Fruit fly (Drosophila melanogaster) whole organism, embryonic: ENCODE results near the gene rk.

Source experiments
- Antp ChIP-seq: fragments of 200-800 bp; sonication (Bioruptor generic); optimal IDR thresholded peaks from 3 replicates; lab custom pipeline; 2016; ENCODE audit warnings: missing biosample characterization, missing genetic modification characterization
- B-H1 ChIP-seq: fragments of 200-800 bp; sonication (Bioruptor generic); IDR thresholded peaks from 3 replicates; pipeline ENCODE4 v1.3.6; 2022; ENCODE audit warnings: missing biosample characterization, missing genetic modification characterization
- CG10274 ChIP-seq: fragments of 200-800 bp; sonication (Bioruptor generic); optimal IDR thresholded peaks from 3 replicates; lab custom pipeline; 2017; ENCODE audit warnings: missing biosample characterization, mild to moderate bottlenecking, missing genetic modification characterization
- CG11247 ChIP-seq: fragments of 200-800 bp; sonication (Bioruptor generic); IDR thresholded peaks from 2 replicates; pipeline ENCODE4 v1.3.6; 2022; ENCODE audit warnings: missing biosample characterization, missing genetic modification characterization
- CG12391 ChIP-seq: fragments of 200-800 bp; sonication (Bioruptor generic); optimal IDR thresholded peaks from 3 replicates; lab custom pipeline; 2018; ENCODE audit warnings: missing biosample characterization, mild to moderate bottlenecking, missing genetic modification characterization, moderate library complexity
- CG13424 ChIP-seq: fragments of 200-800 bp; sonication (Bioruptor generic); optimal IDR thresholded peaks from 2 replicates; lab custom pipeline; 2019; ENCODE audit warnings: missing biosample characterization, mild to moderate bottlenecking, missing genetic modification characterization, moderate library complexity
- CG14050 ChIP-seq: fragments of 200-800 bp; sonication (Bioruptor generic); IDR thresholded peaks from 3 replicates; pipeline ENCODE4 v1.3.6; 2022; ENCODE audit warnings: missing biosample characterization, missing genetic modification characterization
- CG15601 ChIP-seq: fragments of 200-800 bp; sonication (Bioruptor generic); optimal IDR thresholded peaks from 3 replicates; lab custom pipeline; 2019; ENCODE audit warnings: missing biosample characterization, mild to moderate bottlenecking, missing genetic modification characterization, moderate library complexity
- CG17568 ChIP-seq: fragments of 200-800 bp; sonication (Bioruptor generic); optimal IDR thresholded peaks from 2 replicates; lab custom pipeline; 2018; ENCODE audit warnings: missing biosample characterization, mild to moderate bottlenecking, missing genetic modification characterization, moderate library complexity
- CG17829 ChIP-seq: fragments of 200-800 bp; optimal IDR thresholded peaks from 2 replicates; lab custom pipeline; 2019; ENCODE audit warnings: missing biosample characterization, mild to moderate bottlenecking, missing genetic modification characterization, moderate library complexity
- CG33557 ChIP-seq: fragments of 200-800 bp; sonication (Bioruptor generic); optimal IDR thresholded peaks from 2 replicates; lab custom pipeline; 2019; ENCODE audit warnings: missing biosample characterization, mild to moderate bottlenecking, missing genetic modification characterization, moderate library complexity
- CG3407 ChIP-seq: fragments of 200-800 bp; sonication (Bioruptor generic); optimal IDR thresholded peaks from 2 replicates; lab custom pipeline; 2018; ENCODE audit warnings: missing biosample characterization, mild to moderate bottlenecking, missing genetic modification characterization
- CG42726 ChIP-seq: fragments of 200-800 bp; sonication (Bioruptor generic); IDR thresholded peaks from 2 replicates; pipeline ENCODE4 v1.3.6; 2022; ENCODE audit warnings: missing biosample characterization, missing genetic modification characterization; ENCODE audit not compliant: partially characterized antibody
- CG6683 ChIP-seq: fragments of 200-800 bp; sonication (Bioruptor generic); optimal IDR thresholded peaks from 2 replicates; lab custom pipeline; 2017; ENCODE audit warnings: missing biosample characterization, mild to moderate bottlenecking, missing genetic modification characterization, missing genetic modification reagents
- CG6765 ChIP-seq: fragments of 200-800 bp; sonication (Bioruptor generic); optimal IDR thresholded peaks from 3 replicates; lab custom pipeline; 2017; ENCODE audit warnings: missing biosample characterization, mild to moderate bottlenecking, missing genetic modification characterization
- CG7963 ChIP-seq: fragments of 200-800 bp; sonication (Bioruptor generic); IDR thresholded peaks from 3 replicates; pipeline ENCODE4 v1.3.6; 2022; ENCODE audit warnings: missing biosample characterization, missing genetic modification characterization; ENCODE audit not compliant: partially characterized antibody
- CG8944 ChIP-seq: fragments of 200-800 bp; sonication (Bioruptor generic); optimal IDR thresholded peaks from 3 replicates; lab custom pipeline; 2016; ENCODE audit warnings: missing biosample characterization, missing genetic modification characterization
- CTCF ChIP-seq: fragments of 200-800 bp; sonication (Bioruptor generic); optimal IDR thresholded peaks from 2 replicates; lab custom pipeline; 2017; ENCODE audit warnings: missing biosample characterization, mild to moderate bottlenecking, missing genetic modification characterization, moderate library complexity
- D ChIP-seq, 2 experiments: fragments of 200-800 bp in 1 of 2; fragments of >200 bp in 1 of 2; sonication (Bioruptor generic) in 1 of 2; optimal IDR thresholded peaks; 2 replicates in 1 of 2; 3 replicates in 1 of 2; lab custom pipeline; 2017; ENCODE audit warnings: mild to moderate bottlenecking in 1 of 2, missing biosample characterization in 1 of 2, missing genetic modification characterization in 1 of 2, missing genetic modification reagents in 1 of 2
- Dbx ChIP-seq: fragments of 200-800 bp; sonication (Bioruptor generic); IDR thresholded peaks from 3 replicates; pipeline ENCODE4 v1.3.6; 2022; ENCODE audit warnings: missing biosample characterization, missing genetic modification characterization
- Deaf1 ChIP-seq: fragments of 200-800 bp; optimal IDR thresholded peaks from 3 replicates; lab custom pipeline; 2019; ENCODE audit warnings: missing biosample characterization, mild to moderate bottlenecking, missing genetic modification characterization, moderate library complexity
- Drgx ChIP-seq: fragments of 200-800 bp; sonication (Bioruptor generic); IDR thresholded peaks from 2 replicates; pipeline ENCODE4 v1.3.6; 2022; ENCODE audit warnings: missing biosample characterization, missing genetic modification characterization
- E2f1 ChIP-seq: fragments of 200-800 bp; sonication (Bioruptor generic); IDR thresholded peaks from 2 replicates; pipeline ENCODE4 v1.3.6; 2022; ENCODE audit warnings: missing biosample characterization, missing genetic modification characterization
- Eip74EF ChIP-seq, 2 experiments: fragments of 200-800 bp in 1 of 2; fragments of >200 bp in 1 of 2; sonication (Bioruptor generic) in 1 of 2; optimal IDR thresholded peaks; 2 replicates each; lab custom pipeline; 2017 to 2019; ENCODE audit warnings: missing biosample characterization in 2 of 2, missing genetic modification characterization in 2 of 2, mild to moderate bottlenecking in 1 of 2, moderate library complexity in 1 of 2
- Ets97D ChIP-seq: fragments of 200-800 bp; sonication (Bioruptor generic); optimal IDR thresholded peaks from 3 replicates; lab custom pipeline; 2016; ENCODE audit warnings: missing biosample characterization, missing genetic modification characterization
- GATAe ChIP-seq: fragments of 200-800 bp; sonication (Bioruptor generic); conservative IDR thresholded peaks from 2 replicates; pipeline ENCODE4 v1.3.6; 2022; ENCODE audit warnings: missing biosample characterization, missing genetic modification characterization
- H15 ChIP-seq: fragments of 200-800 bp; sonication (Bioruptor generic); IDR thresholded peaks from 3 replicates; pipeline ENCODE4 v1.3.6; 2022; ENCODE audit warnings: missing biosample characterization, missing genetic modification characterization
- HLH3B ChIP-seq: fragments of 200-800 bp; sonication (Bioruptor generic); IDR thresholded peaks from 2 replicates; pipeline ENCODE4 v1.3.6; 2022; ENCODE audit warnings: missing biosample characterization, missing genetic modification characterization
- Hmr ChIP-seq: fragments of 200-800 bp; sonication (Bioruptor generic); optimal IDR thresholded peaks from 3 replicates; lab custom pipeline; 2017; ENCODE audit warnings: mild to moderate bottlenecking, missing biosample characterization, missing genetic modification reagents, missing genetic modification characterization
- Hmx ChIP-seq: fragments of 200-800 bp; sonication (Bioruptor generic); optimal IDR thresholded peaks from 2 replicates; lab custom pipeline; 2016; ENCODE audit warnings: missing biosample characterization, missing genetic modification characterization
- Meics ChIP-seq: fragments of 200-800 bp; sonication (Bioruptor generic); optimal IDR thresholded peaks from 2 replicates; lab custom pipeline; 2017; ENCODE audit warnings: missing biosample characterization, mild to moderate bottlenecking, missing genetic modification characterization
- NK7.1 ChIP-seq: fragments of 200-800 bp; sonication (Bioruptor generic); optimal IDR thresholded peaks from 3 replicates; lab custom pipeline; 2016; ENCODE audit warnings: missing biosample characterization, missing genetic modification characterization
- Optix ChIP-seq: fragments of 200-800 bp; sonication (Bioruptor generic); IDR thresholded peaks from 3 replicates; pipeline ENCODE4 v1.3.6; 2022; ENCODE audit warnings: missing biosample characterization, missing genetic modification characterization
- Taf1 ChIP-seq: fragments of 200-800 bp; sonication (Bioruptor generic); IDR thresholded peaks from 2 replicates; pipeline ENCODE4 v1.3.6; 2022; ENCODE audit warnings: missing biosample characterization, missing genetic modification characterization
- al ChIP-seq: fragments of 200-800 bp; sonication (Bioruptor generic); IDR thresholded peaks from 2 replicates; pipeline ENCODE4 v1.3.6; 2022; ENCODE audit warnings: missing biosample characterization, missing genetic modification characterization
- ash1 ChIP-seq: fragments of 200-800 bp; sonication (Bioruptor generic); optimal IDR thresholded peaks from 2 replicates; lab custom pipeline; 2018; ENCODE audit warnings: missing biosample characterization, mild to moderate bottlenecking, missing genetic modification characterization
- cwo ChIP-seq: fragments of 200-800 bp; sonication (Bioruptor generic); optimal IDR thresholded peaks from 3 replicates; lab custom pipeline; 2017; ENCODE audit warnings: missing biosample characterization, missing genetic modification characterization, mild to moderate bottlenecking, moderate library complexity, missing genetic modification reagents
- dmrt11E ChIP-seq: fragments of 200-800 bp; sonication (Bioruptor generic); optimal IDR thresholded peaks from 3 replicates; lab custom pipeline; 2018; ENCODE audit warnings: missing biosample characterization, mild to moderate bottlenecking, missing genetic modification characterization, moderate library complexity
- esg ChIP-seq: fragments of 200-800 bp; sonication (Bioruptor generic); conservative IDR thresholded peaks from 2 replicates; pipeline ENCODE4 v1.3.6; 2022; ENCODE audit warnings: missing biosample characterization, missing genetic modification characterization
- eyg ChIP-seq: fragments of 200-800 bp; sonication (Bioruptor generic); optimal IDR thresholded peaks from 3 replicates; lab custom pipeline; 2016; ENCODE audit warnings: missing biosample characterization, missing genetic modification characterization
- gem ChIP-seq: fragments of 200-800 bp; sonication (Bioruptor generic); optimal IDR thresholded peaks from 2 replicates; lab custom pipeline; 2019; ENCODE audit warnings: missing biosample characterization, mild to moderate bottlenecking, missing genetic modification characterization, moderate library complexity
- grn ChIP-seq: fragments of 200-800 bp; sonication (Bioruptor generic); optimal IDR thresholded peaks from 3 replicates; lab custom pipeline; 2017; ENCODE audit warnings: missing biosample characterization, missing genetic modification characterization
- lola ChIP-seq, 3 experiments: fragments of >200 bp in 2 of 3; fragments of 200-800 bp in 1 of 3; sonication (Bioruptor generic) in 1 of 3; optimal IDR thresholded peaks; 2 replicates each; lab custom pipeline; 2017 to 2019; ENCODE audit warnings: missing biosample characterization in 3 of 3, missing genetic modification characterization in 3 of 3, mild to moderate bottlenecking in 1 of 3, moderate library complexity in 1 of 3
- lov ChIP-seq, 2 experiments: fragments of 200-800 bp in 1 of 2; fragments of >200 bp in 1 of 2; sonication (Bioruptor generic) in 1 of 2; IDR thresholded peaks in 1 of 2; optimal IDR thresholded peaks in 1 of 2; 2 replicates in 1 of 2; 3 replicates in 1 of 2; pipeline versions ENCODE4 v1.3.6 to Lab custom; 2017 to 2022; ENCODE audit warnings: missing biosample characterization in 1 of 2, missing genetic modification characterization in 1 of 2
- odd ChIP-seq: fragments of 200-800 bp; sonication (Bioruptor generic); optimal IDR thresholded peaks from 2 replicates; lab custom pipeline; 2017; ENCODE audit warnings: missing biosample characterization, mild to moderate bottlenecking, missing genetic modification characterization
- pfk ChIP-seq: fragments of 200-800 bp; sonication (Bioruptor generic); optimal IDR thresholded peaks from 2 replicates; lab custom pipeline; 2018; ENCODE audit warnings: missing biosample characterization, mild to moderate bottlenecking, missing genetic modification characterization, moderate library complexity
- salm ChIP-seq: fragments of 200-800 bp; sonication (Bioruptor generic); optimal IDR thresholded peaks from 2 replicates; lab custom pipeline; 2018; ENCODE audit warnings: missing biosample characterization, mild to moderate bottlenecking, missing genetic modification characterization
- so ChIP-seq: fragments of 200-800 bp; sonication (Bioruptor generic); IDR thresholded peaks from 3 replicates; pipeline ENCODE4 v1.3.6; 2022; ENCODE audit warnings: missing biosample characterization, missing genetic modification characterization

rk gene

DNA sequence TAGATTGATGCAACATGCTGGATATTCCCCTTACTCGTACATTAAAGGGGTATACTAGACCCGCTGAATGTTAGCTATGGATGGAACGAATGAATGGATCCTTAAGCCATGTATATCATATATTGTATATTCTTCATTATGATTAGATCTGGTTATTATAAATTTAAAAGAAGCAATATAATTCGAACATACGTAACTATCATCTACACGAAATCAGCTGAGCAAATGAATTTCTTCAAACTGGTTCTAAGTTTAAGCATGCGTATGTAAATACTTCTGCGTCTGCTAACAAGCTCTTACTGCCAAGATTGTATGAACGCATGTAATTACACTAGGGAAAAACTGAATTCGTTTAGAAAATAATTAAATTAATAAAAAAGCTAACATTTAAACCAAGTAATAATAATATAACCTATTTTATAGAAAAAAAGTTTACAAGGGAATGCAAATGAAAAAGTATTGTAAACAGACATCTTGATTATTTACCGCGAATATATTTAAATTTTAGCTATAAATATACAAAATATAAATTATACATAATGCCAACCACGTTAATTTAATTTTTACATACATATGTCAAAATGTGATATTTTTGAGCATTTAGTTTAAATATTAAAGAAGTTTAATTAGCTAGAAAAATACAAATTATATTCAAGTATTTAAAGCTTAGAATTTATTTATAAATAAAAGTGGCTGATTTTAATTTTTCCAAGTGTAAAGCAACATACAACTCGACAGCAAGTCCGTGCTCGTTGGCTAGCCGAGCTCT is 20.0 kb upstream of the rk start (continued):
- TF ChIP-seq lov (optimal IDR thresholded peaks at IDR 0.05; lab: Kevin White, UChicago) (no peak), lov (GFP tag; IDR thresholded peaks at IDR 0.05; lab: Robert Waterston, UW) (no peak), CG8944 (GFP tag; lab: Kevin White, UChicago) (no peak), esg (peak; percentile 53), CG15601 (tag; lab: Kevin White, UChicago) (peak; percentile 66), D (optimal IDR thresholded peaks at IDR 0.05; lab: Kevin White, UChicago) (no peak), D (GFP tag; optimal IDR thresholded peaks at IDR 0.05; lab: Kevin White, UChicago) (peak; percentile 24), CG17568 (GFP tag; lab: Kevin White, UChicago) (peak; percentile 43), eyg (no peak), CG3407 (GFP tag; lab: Kevin White, UChicago) (peak; percentile 0), grn (GFP tag; lab: Kevin White, UChicago) (no peak), HLH3B (GFP tag; lab: Robert Waterston, UW) (peak; percentile 58; the same call in 1 of the 2 replicates), CG13424 (peak; percentile 74), Hmr (GFP tag; lab: Kevin White, UChicago) (peak; percentile 58), CG33557 (GFP tag; lab: Kevin White, UChicago) (peak; percentile 67), odd (peak; percentile 57), CG6765 (GFP tag; lab: Kevin White, UChicago) (peak; percentile 29), Antp (peak; percentile 33), salm (no peak), lola (GFP tag; optimal IDR thresholded peaks at IDR 0.05; lab: Kevin White, UChicago) (peak in 1 of 3 experiments; percentile 90), Hmx (peak; percentile 34), B-H1 (GFP tag; lab: Robert Waterston, UW) (peak; percentile 49), CG12391 (tag; lab: Kevin White, UChicago) (peak; percentile 75), E2f1 (GFP tag; lab: Robert Waterston, UW) (peak; percentile 62), ash1 (GFP tag; lab: Kevin White, UChicago) (no peak), CG11247 (GFP tag; lab: Robert Waterston, UW) (no peak), NK7.1 (GFP tag; lab: Kevin White, UChicago) (no peak), CG10274 (GFP tag; lab: Kevin White, UChicago) (no peak), al (GFP tag; lab: Robert Waterston, UW) (0 out of 2 replicates have a peak, but pooled peaks have one; percentile 3), Dbx (GFP tag; lab: Robert Waterston, UW) (peak; percentile 38; the same call in 2 of the 3 replicates), CG14050 (GFP tag; lab: Robert Waterston, UW) (no peak), Ets97D (GFP tag; lab: Kevin White, UChicago) (peak; percentile 2), CG42726 (GFP tag; lab: Robert Waterston, UW) (no peak), CTCF (GFP tag; lab: Kevin White, UChicago) (no peak), Taf1 (GFP tag; lab: Robert Waterston, UW) (peak; percentile 34; the same call in 1 of the 2 replicates), CG17829 (peak; percentile 52), dmrt11E (tag; lab: Kevin White, UChicago) (peak; percentile 81), CG7963 (GFP tag; lab: Robert Waterston, UW) (no peak), Drgx (peak; percentile 85), gem (peak; percentile 89), H15 (GFP tag; lab: Robert Waterston, UW) (peak; percentile 15; the same call in 1 of the 3 replicates), Eip74EF (GFP tag; optimal IDR thresholded peaks at IDR 0.05; lab: Kevin White, UChicago) (peak in 1 of 2 experiments; percentile 9), pfk (GFP tag; lab: Kevin White, UChicago) (no peak), Optix (GFP tag; lab: Robert Waterston, UW) (no peak), GATAe (GFP tag; lab: Robert Waterston, UW) (no peak), cwo (GFP tag; lab: Kevin White, UChicago) (peak; percentile 37), Meics (GFP tag; lab: Kevin White, UChicago) (peak; percentile 78), CG6683 (GFP tag; lab: Kevin White, UChicago) (no peak), so (GFP tag; lab: Robert Waterston, UW) (no peak), Deaf1 (peak; percentile 76)
